Worm (Caenorhabditis elegans) whole organism, L2 larva: ENCODE measurements around the gene cul-2.
A peak's percentile ranks its signal among the peaks of the same experiment; 100 is the strongest.

Experiments used
- C34F6.9 ChIP-seq: fragments of 150-350 bp; optimal IDR thresholded peaks from 2 replicates; lab custom pipeline; 2014; ENCODE audit warnings: missing biosample characterization, missing genetic modification characterization
- F13H6.1 ChIP-seq: sonication (generic microtip); optimal IDR thresholded peaks from 2 replicates; lab custom pipeline; 2016; ENCODE audit warnings: missing genetic modification characterization, missing compliant biosample characterization
- R02D3.7 ChIP-seq: fragments of 150-350 bp; optimal IDR thresholded peaks from 2 replicates; lab custom pipeline; 2014; ENCODE audit warnings: missing biosample characterization, missing genetic modification characterization
- Y55F3AM.14 ChIP-seq: fragments of 200-800 bp; sonication (Bioruptor generic); optimal IDR thresholded peaks from 2 replicates; lab custom pipeline; 2018; ENCODE audit warnings: mild to moderate bottlenecking, missing genetic modification characterization, missing compliant biosample characterization
- ZK546.5 ChIP-seq: sonication (generic microtip); optimal IDR thresholded peaks from 2 replicates; lab custom pipeline; 2017; ENCODE audit warnings: missing biosample characterization, missing genetic modification characterization
- alr-1 ChIP-seq: fragments of 150-350 bp; optimal IDR thresholded peaks from 2 replicates; lab custom pipeline; 2014; ENCODE audit warnings: missing biosample characterization, missing genetic modification characterization
- aly-2 ChIP-seq: fragments of 150-350 bp; optimal IDR thresholded peaks from 2 replicates; lab custom pipeline; 2014; ENCODE audit warnings: missing biosample characterization, missing genetic modification characterization
- ama-1 ChIP-seq: fragments of 150-350 bp; optimal IDR thresholded peaks from 2 replicates; lab custom pipeline; 2018; ENCODE audit warnings: inconsistent platforms
- blmp-1 ChIP-seq: sonication (generic microtip); optimal IDR thresholded peaks from 2 replicates; lab custom pipeline; 2017; ENCODE audit warnings: missing genetic modification characterization, mild to moderate bottlenecking, missing compliant biosample characterization, antibody characterized with exemption, moderate library complexity; ENCODE audit not compliant: insufficient read depth
- ceh-16 ChIP-seq: fragments of 150-350 bp; optimal IDR thresholded peaks from 2 replicates; lab custom pipeline; 2014; ENCODE audit warnings: missing biosample characterization, missing genetic modification characterization
- ceh-82 ChIP-seq: fragments of 150-350 bp; optimal IDR thresholded peaks from 2 replicates; lab custom pipeline; 2014; ENCODE audit warnings: missing biosample characterization, missing genetic modification characterization
- crh-2 ChIP-seq: sonication (generic microtip); optimal IDR thresholded peaks from 2 replicates; lab custom pipeline; 2017; ENCODE audit warnings: missing biosample characterization, missing genetic modification characterization
- dmd-4 ChIP-seq: sonication (generic microtip); optimal IDR thresholded peaks from 2 replicates; lab custom pipeline; 2017; ENCODE audit warnings: missing biosample characterization, missing genetic modification characterization
- egl-27 ChIP-seq: sonication (generic microtip); optimal IDR thresholded peaks from 3 replicates; lab custom pipeline; 2017; ENCODE audit warnings: missing biosample characterization, missing genetic modification reagents, missing genetic modification characterization
- elt-1 ChIP-seq: fragments of 150-350 bp; optimal IDR thresholded peaks from 2 replicates; lab custom pipeline; 2014; ENCODE audit warnings: missing biosample characterization, missing genetic modification characterization
- elt-3 ChIP-seq: sonication (generic microtip); optimal IDR thresholded peaks from 2 replicates; lab custom pipeline; 2017; ENCODE audit warnings: missing biosample characterization, missing genetic modification characterization
- fos-1 ChIP-seq: fragments of 150-350 bp; optimal IDR thresholded peaks from 2 replicates; lab custom pipeline; 2014; ENCODE audit warnings: missing biosample characterization, missing genetic modification characterization
- gmeb-1 ChIP-seq: fragments of 150-350 bp; optimal IDR thresholded peaks from 2 replicates; lab custom pipeline; 2014; ENCODE audit warnings: missing biosample characterization, missing genetic modification characterization
- lin-11 ChIP-seq: fragments of 150-350 bp; sonication (generic microtip); optimal IDR thresholded peaks from 2 replicates; lab custom pipeline; 2014; ENCODE audit warnings: missing biosample characterization, missing genetic modification characterization, inconsistent platforms, mixed read lengths
- lin-13 ChIP-seq: fragments of 150-350 bp; optimal IDR thresholded peaks from 2 replicates; lab custom pipeline; 2014; ENCODE audit warnings: missing biosample characterization, missing genetic modification reagents, missing genetic modification characterization
- lin-39 ChIP-seq: fragments of 150-350 bp; optimal IDR thresholded peaks from 2 replicates; lab custom pipeline; 2014; ENCODE audit warnings: missing biosample characterization, missing genetic modification reagents, missing genetic modification characterization
- lsy-2 ChIP-seq, 2 experiments: fragments of 150-350 bp in 1 of 2; sonication (generic microtip) in 1 of 2; optimal IDR thresholded peaks; 2 replicates each; lab custom pipeline; 2014 to 2017; ENCODE audit warnings: missing biosample characterization in 2 of 2, missing genetic modification characterization in 2 of 2
- mab-5 ChIP-seq: fragments of 150-350 bp; optimal IDR thresholded peaks from 2 replicates; lab custom pipeline; 2014; ENCODE audit warnings: missing biosample characterization, missing genetic modification characterization
- mbf-1 ChIP-seq: sonication (generic microtip); optimal IDR thresholded peaks from 2 replicates; lab custom pipeline; 2017; ENCODE audit warnings: missing biosample characterization, missing genetic modification characterization
- mdl-1 ChIP-seq, 2 experiments: fragments of 150-350 bp in 1 of 2; sonication (generic microtip) in 1 of 2; optimal IDR thresholded peaks; 2 replicates each; lab custom pipeline; 2017; ENCODE audit warnings: missing biosample characterization in 2 of 2, missing genetic modification characterization in 2 of 2
- nhr-10 ChIP-seq: sonication (generic microtip); optimal IDR thresholded peaks from 2 replicates; lab custom pipeline; 2017; ENCODE audit warnings: missing biosample characterization, missing genetic modification characterization
- nhr-11 ChIP-seq: fragments of 150-350 bp; optimal IDR thresholded peaks from 2 replicates; lab custom pipeline; 2014; ENCODE audit warnings: missing biosample characterization, missing genetic modification characterization
- nhr-12 ChIP-seq: fragments of 150-350 bp; optimal IDR thresholded peaks from 2 replicates; lab custom pipeline; 2014; ENCODE audit warnings: missing biosample characterization, missing genetic modification characterization
- nhr-129 ChIP-seq: fragments of 150-350 bp; optimal IDR thresholded peaks from 2 replicates; lab custom pipeline; 2014; ENCODE audit warnings: missing biosample characterization, missing genetic modification characterization
- nhr-21 ChIP-seq: fragments of 150-350 bp; optimal IDR thresholded peaks from 2 replicates; lab custom pipeline; 2014; ENCODE audit warnings: missing biosample characterization, missing genetic modification characterization
- nhr-23 ChIP-seq: fragments of 150-350 bp; optimal IDR thresholded peaks from 2 replicates; lab custom pipeline; 2014; ENCODE audit warnings: missing biosample characterization, missing genetic modification reagents, missing genetic modification characterization
- nhr-237 ChIP-seq: fragments of 150-350 bp; optimal IDR thresholded peaks from 2 replicates; lab custom pipeline; 2014; ENCODE audit warnings: missing biosample characterization, missing genetic modification characterization
- nhr-25 ChIP-seq: fragments of 150-350 bp; sonication (generic microtip); optimal IDR thresholded peaks from 3 replicates; lab custom pipeline; 2014; ENCODE audit warnings: missing biosample characterization, missing genetic modification characterization
- nhr-6 ChIP-seq: fragments of 150-350 bp; optimal IDR thresholded peaks from 2 replicates; lab custom pipeline; 2014; ENCODE audit warnings: missing biosample characterization, missing genetic modification characterization
- nhr-77 ChIP-seq: fragments of 150-350 bp; optimal IDR thresholded peaks from 2 replicates; lab custom pipeline; 2014; ENCODE audit warnings: missing biosample characterization, missing genetic modification characterization
- peb-1 ChIP-seq: fragments of 150-350 bp; optimal IDR thresholded peaks from 2 replicates; lab custom pipeline; 2014; ENCODE audit warnings: missing biosample characterization, missing genetic modification characterization
- sem-4 ChIP-seq: fragments of 150-350 bp; optimal IDR thresholded peaks from 2 replicates; lab custom pipeline; 2014; ENCODE audit warnings: missing biosample characterization, missing genetic modification reagents, missing genetic modification characterization
- skn-1 ChIP-seq: sonication (generic microtip); optimal IDR thresholded peaks from 2 replicates; lab custom pipeline; 2017; ENCODE audit warnings: missing biosample characterization, missing genetic modification characterization
- sma-3 ChIP-seq: sonication (generic microtip); optimal IDR thresholded peaks from 2 replicates; lab custom pipeline; 2016; ENCODE audit warnings: missing genetic modification reagents, missing genetic modification characterization, missing compliant biosample characterization
- sma-9 ChIP-seq, 2 experiments: fragments of 150-350 bp in 1 of 2; sonication (generic microtip) in 1 of 2; optimal IDR thresholded peaks; 2 replicates each; lab custom pipeline; 2014 to 2016; ENCODE audit warnings: missing genetic modification characterization in 2 of 2, mild to moderate bottlenecking in 1 of 2, missing biosample characterization in 1 of 2, missing compliant biosample characterization in 1 of 2, missing genetic modification reagents in 1 of 2, moderate library complexity in 1 of 2
- snpc-4 ChIP-seq: fragments of 150-350 bp; optimal IDR thresholded peaks from 2 replicates; lab custom pipeline; 2014; ENCODE audit warnings: missing biosample characterization, missing genetic modification characterization
- unc-39 ChIP-seq: fragments of 150-350 bp; optimal IDR thresholded peaks from 2 replicates; lab custom pipeline; 2014; ENCODE audit warnings: missing biosample characterization, missing genetic modification characterization
- unc-55 ChIP-seq: fragments of 150-350 bp; sonication (generic microtip); optimal IDR thresholded peaks from 3 replicates; lab custom pipeline; 2014; ENCODE audit warnings: missing biosample characterization, missing genetic modification reagents, missing genetic modification characterization
- unc-62 ChIP-seq: fragments of 150-350 bp; optimal IDR thresholded peaks from 2 replicates; lab custom pipeline; 2014; ENCODE audit warnings: missing biosample characterization, missing genetic modification reagents, missing genetic modification characterization
- zag-1 ChIP-seq: fragments of 150-350 bp; optimal IDR thresholded peaks from 2 replicates; lab custom pipeline; 2014; ENCODE audit warnings: missing biosample characterization, missing genetic modification characterization
- ztf-1 ChIP-seq: fragments of 200-800 bp; sonication (Bioruptor generic); conservative IDR thresholded peaks from 2 replicates; pipeline ENCODE4 v1.3.6; 2022; ENCODE audit warnings: missing genetic modification characterization, missing compliant biosample characterization
- ztf-11 ChIP-seq: sonication (generic microtip); optimal IDR thresholded peaks from 2 replicates; lab custom pipeline; 2017; ENCODE audit warnings: missing biosample characterization, missing genetic modification characterization
- ztf-4 ChIP-seq: fragments of 150-350 bp; optimal IDR thresholded peaks from 2 replicates; lab custom pipeline; 2014; ENCODE audit warnings: missing biosample characterization, missing genetic modification characterization

The cul-2 gene

ce11 chrIII:13642227-13642626 lies 44.8 kb upstream of the cul-2 start, which contains the start of gene T12D8.10:
TSS of gene T12D8.10 (minus strand) at chrIII:13642327.
- no peak for TF ChIP-seq F13H6.1 (tag; lab: Kevin White, UChicago)
- no peak for TF ChIP-seq dmd-4
- no peak for TF ChIP-seq elt-1 (tag; lab: Kevin White, UChicago)
- no peak for TF ChIP-seq nhr-25
- no peak for TF ChIP-seq nhr-21
- no peak for TF ChIP-seq skn-1 (tag; lab: Kevin White, UChicago)

DNA sequence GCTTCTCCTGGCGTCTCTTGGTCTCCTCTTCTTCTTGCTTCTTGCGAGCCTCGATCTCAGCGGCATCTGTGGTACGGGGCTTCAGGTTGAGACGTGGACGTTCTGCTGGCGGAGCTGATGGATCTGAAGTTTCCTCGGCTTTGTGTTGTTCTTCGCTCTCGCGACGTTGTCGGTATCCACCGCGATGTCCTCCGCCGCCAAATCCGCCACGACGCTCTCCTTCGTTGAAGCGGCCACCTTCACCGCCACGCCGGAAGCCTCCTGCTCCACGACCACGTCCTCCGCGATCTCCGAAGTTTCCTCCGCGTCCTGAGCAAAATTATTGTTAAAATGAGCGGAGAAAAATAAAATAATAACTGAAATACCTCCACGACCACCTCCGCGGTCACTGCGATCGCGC lies 44.3 kb upstream of the cul-2 start:
- TF ChIP-seq fos-1 (tag; lab: Kevin White, UChicago) (no peak), egl-27 (tag; lab: Kevin White, UChicago) (no peak), gmeb-1 (tag; lab: Kevin White, UChicago) (no peak), ama-1 (lab: Kevin White, UChicago) (no peak), zag-1 (tag; lab: Kevin White, UChicago) (no peak)
- TF ChIP-seq, all 48 proteins: peak for 0

DNA sequence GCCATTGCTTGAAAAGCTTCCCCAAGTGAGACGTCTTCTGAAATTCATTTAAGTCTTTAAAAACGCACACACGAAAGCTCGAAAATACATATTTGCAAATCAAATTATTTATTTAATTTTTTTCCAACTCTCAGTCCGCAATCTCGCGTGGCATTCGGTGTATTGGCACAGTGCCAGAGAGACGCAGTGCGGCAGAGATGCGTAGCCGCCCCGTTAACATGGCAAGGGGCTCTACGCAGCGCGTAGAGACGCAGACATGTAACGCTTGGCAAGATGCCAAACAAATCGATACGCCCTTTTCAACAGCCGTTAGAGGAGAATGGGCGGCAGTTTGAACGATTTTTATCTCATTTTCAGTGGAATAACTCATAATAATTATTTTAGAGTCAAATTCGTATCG lies 43.5 kb upstream of the cul-2 start, which contains the start of the genes drr-2 and set-16:
TSS of gene drr-2 (minus strand) at position 37 of the 400 bp plus-strand sequence.
TSS of gene set-16 (plus strand) at position 383 of the 400 bp plus-strand sequence.
- TF ChIP-seq alr-1 (no peak), sma-3 (peak; percentile 100), crh-2 (peak; percentile 99), dmd-4 (peak; percentile 36), elt-1 (tag; lab: Kevin White, UChicago) (peak; percentile 36), Y55F3AM.14 (GFP tag; lab: Kevin White, UChicago) (peak; percentile 96), F13H6.1 (tag; lab: Kevin White, UChicago) (peak; percentile 99), ama-1 (lab: Kevin White, UChicago) (peak; percentile 68), gmeb-1 (tag; lab: Kevin White, UChicago) (peak; percentile 96), blmp-1 (tag; lab: Kevin White, UChicago) (peak; percentile 90), unc-39 (tag; lab: Kevin White, UChicago) (no peak), R02D3.7 (peak; percentile 79), C34F6.9 (tag; lab: Kevin White, UChicago) (peak; percentile 100), lin-39 (tag; lab: Kevin White, UChicago) (peak; percentile 39), nhr-77 (tag; lab: Kevin White, UChicago) (peak; percentile 93), ztf-1 (GFP tag; lab: Robert Waterston, UW) (no peak), ceh-82 (tag; lab: Kevin White, UChicago) (peak; percentile 93), ztf-11 (peak; percentile 52), fos-1 (tag; lab: Kevin White, UChicago) (peak; percentile 98), mdl-1 (tag; optimal IDR thresholded peaks at IDR 0.05; lab: Kevin White, UChicago) (peak; percentile 33 to 82), nhr-129 (tag; lab: Kevin White, UChicago) (peak; percentile 95), nhr-237 (peak; percentile 92), nhr-21 (peak; percentile 99), lsy-2 (tag; optimal IDR thresholded peaks at IDR 0.05; lab: Kevin White, UChicago) (peak; percentile 96 to 98), mab-5 (tag; lab: Kevin White, UChicago) (peak; percentile 98), aly-2 (tag; lab: Kevin White, UChicago) (no peak), nhr-23 (tag; lab: Kevin White, UChicago) (no peak), nhr-6 (tag; lab: Kevin White, UChicago) (peak; percentile 95), nhr-25 (peak; percentile 99), skn-1 (tag; lab: Kevin White, UChicago) (peak; percentile 84), mbf-1 (no peak), snpc-4 (tag; lab: Kevin White, UChicago) (peak; percentile 90), zag-1 (tag; lab: Kevin White, UChicago) (peak; percentile 97), ceh-16 (tag; lab: Kevin White, UChicago) (peak; percentile 97), sma-9 (GFP tag; optimal IDR thresholded peaks at IDR 0.05; lab: Kevin White, UChicago) (peak; percentile 97), sma-9 (tag; optimal IDR thresholded peaks at IDR 0.05; lab: Kevin White, UChicago) (no peak), lin-13 (GFP tag; lab: Kevin White, UChicago) (peak; percentile 99), elt-3 (tag; lab: Kevin White, UChicago) (no peak), nhr-10 (tag; lab: Kevin White, UChicago) (peak; percentile 94), unc-55 (GFP tag; lab: Kevin White, UChicago) (peak; percentile 99), unc-62 (GFP tag; lab: Kevin White, UChicago) (peak; percentile 88), nhr-11 (tag; lab: Kevin White, UChicago) (peak; percentile 28), egl-27 (tag; lab: Kevin White, UChicago) (peak; percentile 98), ZK546.5 (tag; lab: Kevin White, UChicago) (peak; percentile 89), peb-1 (tag; lab: Kevin White, UChicago) (no peak), sem-4 (tag; lab: Kevin White, UChicago) (peak; percentile 97), nhr-12 (tag; lab: Kevin White, UChicago) (peak; percentile 61), lin-11 (tag; lab: Kevin White, UChicago) (peak; percentile 99), ztf-4 (tag; lab: Kevin White, UChicago) (peak; percentile 97)
